Worm (Caenorhabditis elegans) whole organism, young adult: Measurements from ENCODE around the gene srt-32.

ENCODE experiments used
- B0035.1 ChIP-seq: sonication (generic microtip); optimal IDR thresholded peaks from 2 replicates; lab custom pipeline; 2016; ENCODE audit warnings: missing genetic modification characterization, mild to moderate bottlenecking, missing compliant biosample characterization, missing genotype, missing genetic modification reagents
- F23B12.7 ChIP-seq: sonication (generic microtip); optimal IDR thresholded peaks from 2 replicates; lab custom pipeline; 2017; ENCODE audit warnings: missing genetic modification characterization, mild to moderate bottlenecking, missing compliant biosample characterization, antibody characterized with exemption, moderate library complexity; ENCODE audit not compliant: insufficient read depth
- F57C9.4 ChIP-seq: sonication (generic microtip); optimal IDR thresholded peaks from 2 replicates; lab custom pipeline; 2017; ENCODE audit warnings: mild to moderate bottlenecking, missing genetic modification characterization, missing compliant biosample characterization
- T07F8.4 ChIP-seq: sonication (generic microtip); optimal IDR thresholded peaks from 2 replicates; lab custom pipeline; 2016; ENCODE audit warnings: mild to moderate bottlenecking, missing genetic modification characterization, moderate library complexity, missing compliant biosample characterization
- T26A5.8 ChIP-seq: sonication (generic microtip); optimal IDR thresholded peaks from 2 replicates; lab custom pipeline; 2016; ENCODE audit warnings: missing genetic modification characterization, missing compliant biosample characterization
- Y53F4B.3 ChIP-seq: fragments of 200-800 bp; sonication (Bioruptor generic); IDR thresholded peaks from 2 replicates; pipeline ENCODE4 v1.3.6; 2022; ENCODE audit warnings: missing genetic modification reagents, missing genetic modification characterization, missing compliant biosample characterization
- Y67H2A.10 ChIP-seq: fragments of 200-800 bp; sonication (Bioruptor generic); conservative IDR thresholded peaks from 2 replicates; pipeline ENCODE4 v1.3.6; 2022; ENCODE audit warnings: missing genetic modification reagents, missing genetic modification characterization, missing compliant biosample characterization
- ZK185.1 ChIP-seq: sonication (generic microtip); optimal IDR thresholded peaks from 2 replicates; lab custom pipeline; 2016; ENCODE audit warnings: mild to moderate bottlenecking, missing genetic modification characterization, missing compliant biosample characterization; ENCODE audit not compliant: poor library complexity, severe bottlenecking
- ama-1 ChIP-seq, 3 experiments: fragments of 150-350 bp in 1 of 3; sonication (generic microtip) in 2 of 3; optimal IDR thresholded peaks; 2 replicates each; lab custom pipeline; 2014 to 2018; ENCODE audit warnings: missing biosample characterization in 2 of 3, missing genetic modification characterization in 2 of 3, missing genetic modification reagents in 2 of 3
- cebp-2 ChIP-seq: fragments of 200-800 bp; sonication (Bioruptor generic); IDR thresholded peaks from 2 replicates; pipeline ENCODE4 v1.3.6; 2022; ENCODE audit warnings: missing genetic modification characterization, missing compliant biosample characterization
- ceh-27 ChIP-seq: fragments of 200-800 bp; sonication (Bioruptor generic); optimal IDR thresholded peaks from 2 replicates; lab custom pipeline; 2018; ENCODE audit warnings: mild to moderate bottlenecking, missing genetic modification characterization, moderate library complexity, missing compliant biosample characterization
- ceh-40 ChIP-seq: fragments of 200-800 bp; sonication (Bioruptor generic); IDR thresholded peaks from 2 replicates; pipeline ENCODE4 v1.3.6; 2022; ENCODE audit warnings: missing genetic modification characterization, missing compliant biosample characterization
- ceh-79 ChIP-seq: sonication (generic microtip); optimal IDR thresholded peaks from 2 replicates; lab custom pipeline; 2017; ENCODE audit warnings: mild to moderate bottlenecking, missing genetic modification characterization, missing compliant biosample characterization
- ceh-91 ChIP-seq: fragments of 200-800 bp; sonication (Bioruptor generic); IDR thresholded peaks from 2 replicates; pipeline ENCODE4 v1.3.6; 2022; ENCODE audit warnings: missing genetic modification reagents, missing genetic modification characterization, missing compliant biosample characterization
- chd-7 ChIP-seq: sonication (generic microtip); optimal IDR thresholded peaks from 2 replicates; lab custom pipeline; 2016; ENCODE audit warnings: mild to moderate bottlenecking, missing genetic modification characterization, moderate library complexity, missing compliant biosample characterization
- egl-44 ChIP-seq: fragments of 200-800 bp; sonication (Bioruptor generic); IDR thresholded peaks from 2 replicates; pipeline ENCODE4 v1.3.6; 2022; ENCODE audit warnings: missing genetic modification reagents, missing genetic modification characterization, missing compliant biosample characterization
- hlh-26 ChIP-seq: fragments of 200-800 bp; sonication (Bioruptor generic); conservative IDR thresholded peaks from 2 replicates; pipeline ENCODE4 v1.3.6; 2022; ENCODE audit warnings: missing genetic modification reagents, missing genetic modification characterization, missing compliant biosample characterization
- lin-54 ChIP-seq: fragments of 200-800 bp; sonication (Bioruptor generic); optimal IDR thresholded peaks from 2 replicates; lab custom pipeline; 2018; ENCODE audit warnings: mild to moderate bottlenecking, missing genetic modification characterization, missing compliant biosample characterization
- lsl-1 ChIP-seq: fragments of 200-800 bp; sonication (Bioruptor generic); optimal IDR thresholded peaks from 2 replicates; lab custom pipeline; 2018; ENCODE audit warnings: mild to moderate bottlenecking, missing genetic modification characterization, moderate library complexity, missing compliant biosample characterization
- mel-28 ChIP-seq: sonication (generic microtip); optimal IDR thresholded peaks from 2 replicates; lab custom pipeline; 2016; ENCODE audit warnings: borderline replicate concordance, mild to moderate bottlenecking, missing genetic modification characterization, missing compliant biosample characterization
- mes-4 ChIP-seq: sonication (generic microtip); optimal IDR thresholded peaks from 2 replicates; lab custom pipeline; 2016; ENCODE audit warnings: missing genotype, missing genetic modification characterization, missing compliant biosample characterization
- mxl-1 ChIP-seq: sonication (generic microtip); optimal IDR thresholded peaks from 2 replicates; lab custom pipeline; 2016; ENCODE audit warnings: missing genetic modification characterization, missing compliant biosample characterization
- nfya-2 ChIP-seq: fragments of 200-800 bp; sonication (Bioruptor generic); IDR thresholded peaks from 2 replicates; pipeline ENCODE4 v1.3.6; 2022; ENCODE audit warnings: missing genetic modification reagents, missing genetic modification characterization, missing compliant biosample characterization
- nhr-120 ChIP-seq: fragments of 200-800 bp; sonication (Bioruptor generic); IDR thresholded peaks from 2 replicates; pipeline ENCODE4 v1.3.6; 2022; ENCODE audit warnings: missing genetic modification characterization, missing compliant biosample characterization
- nhr-179 ChIP-seq: sonication (generic microtip); optimal IDR thresholded peaks from 2 replicates; lab custom pipeline; 2016; ENCODE audit warnings: mild to moderate bottlenecking, missing genetic modification characterization, missing compliant biosample characterization
- nhr-27 ChIP-seq: fragments of 200-800 bp; sonication (Bioruptor generic); optimal IDR thresholded peaks from 2 replicates; lab custom pipeline; 2018; ENCODE audit warnings: mild to moderate bottlenecking, missing genetic modification characterization, moderate library complexity, missing compliant biosample characterization
- pbrm-1 ChIP-seq: fragments of 200-800 bp; sonication (Bioruptor generic); IDR thresholded peaks from 2 replicates; pipeline ENCODE4 v1.3.6; 2022; ENCODE audit warnings: missing genetic modification reagents, missing genetic modification characterization, missing compliant biosample characterization
- sea-2 ChIP-seq: fragments of 200-800 bp; sonication (Bioruptor generic); IDR thresholded peaks from 2 replicates; pipeline ENCODE4 v1.3.6; 2022; ENCODE audit warnings: missing genetic modification characterization, missing compliant biosample characterization
- snpc-1.1 ChIP-seq: sonication (generic microtip); optimal IDR thresholded peaks from 2 replicates; lab custom pipeline; 2017; ENCODE audit warnings: missing genetic modification characterization, mild to moderate bottlenecking, missing compliant biosample characterization, antibody characterized with exemption, moderate library complexity, missing genotype, missing genetic modification reagents; ENCODE audit not compliant: insufficient read depth
- snpc-1.3 ChIP-seq: sonication (generic microtip); optimal IDR thresholded peaks from 2 replicates; lab custom pipeline; 2017; ENCODE audit warnings: missing genetic modification characterization, mild to moderate bottlenecking, missing compliant biosample characterization, antibody characterized with exemption, moderate library complexity, missing genotype, missing genetic modification reagents; ENCODE audit not compliant: insufficient read depth
- snpc-3.4 ChIP-seq: sonication (generic microtip); optimal IDR thresholded peaks from 2 replicates; lab custom pipeline; 2017; ENCODE audit warnings: missing genetic modification characterization, mild to moderate bottlenecking, missing compliant biosample characterization, antibody characterized with exemption, moderate library complexity, missing genotype, missing genetic modification reagents
- tlf-1 ChIP-seq: fragments of 200-800 bp; sonication (Bioruptor generic); optimal IDR thresholded peaks from 2 replicates; lab custom pipeline; 2018; ENCODE audit warnings: mild to moderate bottlenecking, missing genetic modification characterization, missing compliant biosample characterization
- zim-3 ChIP-seq: sonication (generic microtip); optimal IDR thresholded peaks from 2 replicates; lab custom pipeline; 2017; ENCODE audit warnings: mild to moderate bottlenecking, missing genetic modification characterization, moderate library complexity, missing compliant biosample characterization
- ztf-18 ChIP-seq: sonication (generic microtip); optimal IDR thresholded peaks from 2 replicates; lab custom pipeline; 2016; ENCODE audit warnings: missing genotype, mild to moderate bottlenecking, missing genetic modification characterization, missing compliant biosample characterization
- ztf-26 ChIP-seq: sonication (generic microtip); optimal IDR thresholded peaks from 2 replicates; lab custom pipeline; 2017; ENCODE audit warnings: missing genetic modification characterization, missing compliant biosample characterization
- ztf-28 ChIP-seq: fragments of 200-800 bp; sonication (Bioruptor generic); IDR thresholded peaks from 2 replicates; pipeline ENCODE4 v1.3.6; 2022; ENCODE audit warnings: missing genetic modification reagents, missing genetic modification characterization, missing compliant biosample characterization

srt-32 gene

ce11 chrV:14546569-14546968, 12.8 kb upstream of the srt-32 start, which contains the start of gene C53A5.13:
Gene C53A5.13 (plus strand): TSS chrV:14546869.
- no peak for TF ChIP-seq tlf-1
- TF ChIP-seq Y67H2A.10: no peak
- TF ChIP-seq ztf-18 (tag; lab: Kevin White, UChicago): no peak
- no peak for TF ChIP-seq ztf-28 (GFP tag; lab: Robert Waterston, UW)
- TF ChIP-seq ceh-40: no peak
- TF ChIP-seq T26A5.8 (tag; lab: Kevin White, UChicago): no peak
- TF ChIP-seq Y53F4B.3 (GFP tag; lab: Robert Waterston, UW): no peak
- no peak for TF ChIP-seq ceh-79
- no peak for TF ChIP-seq lsl-1
- no peak for TF ChIP-seq ceh-27 (GFP tag; lab: Kevin White, UChicago)
- TF ChIP-seq B0035.1 (tag; lab: Kevin White, UChicago): no peak
- TF ChIP-seq snpc-1.3 (tag; lab: Kevin White, UChicago): no peak
- TF ChIP-seq mes-4: no peak
- TF ChIP-seq nhr-179 (tag; lab: Kevin White, UChicago): no peak
- no peak for TF ChIP-seq F57C9.4
- no peak for TF ChIP-seq snpc-3.4 (tag; lab: Kevin White, UChicago)
- no peak for TF ChIP-seq T07F8.4 (tag; lab: Kevin White, UChicago)
- no peak for TF ChIP-seq ztf-26
- TF ChIP-seq zim-3 (tag; lab: Kevin White, UChicago): no peak

DNA sequence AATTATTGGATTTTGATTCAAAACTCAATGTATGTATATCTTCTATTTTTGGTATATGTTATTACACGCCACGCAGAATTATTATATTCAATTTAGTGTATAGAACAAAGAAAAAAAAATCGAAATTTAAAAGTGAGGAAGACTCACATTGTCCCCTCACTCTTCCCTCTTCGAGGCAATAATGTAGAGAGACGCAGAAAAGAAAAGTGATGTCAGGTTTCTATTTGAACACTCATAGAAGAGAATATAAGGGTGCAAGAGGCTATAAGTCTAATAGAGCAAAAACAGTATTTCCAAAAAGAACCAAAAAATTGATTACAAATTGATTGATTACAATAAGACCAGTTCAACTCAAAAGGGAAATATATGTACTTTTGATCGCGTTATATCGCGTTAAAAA, 10.9 kb upstream of the srt-32 start:
- TF ChIP-seq nfya-2 (GFP tag; lab: Robert Waterston, UW) (no peak), ama-1 (optimal IDR thresholded peaks at IDR 0.05; lab: Kevin White, UChicago) (no peak), ama-1 (GFP tag; optimal IDR thresholded peaks at IDR 0.05; lab: Kevin White, UChicago) (no peak), nhr-27 (tag; lab: Kevin White, UChicago) (no peak), mel-28 (tag; lab: Kevin White, UChicago) (no peak), snpc-1.1 (tag; lab: Kevin White, UChicago) (no peak), ceh-91 (GFP tag; lab: Robert Waterston, UW) (no peak), nhr-120 (GFP tag; lab: Robert Waterston, UW) (no peak)

DNA sequence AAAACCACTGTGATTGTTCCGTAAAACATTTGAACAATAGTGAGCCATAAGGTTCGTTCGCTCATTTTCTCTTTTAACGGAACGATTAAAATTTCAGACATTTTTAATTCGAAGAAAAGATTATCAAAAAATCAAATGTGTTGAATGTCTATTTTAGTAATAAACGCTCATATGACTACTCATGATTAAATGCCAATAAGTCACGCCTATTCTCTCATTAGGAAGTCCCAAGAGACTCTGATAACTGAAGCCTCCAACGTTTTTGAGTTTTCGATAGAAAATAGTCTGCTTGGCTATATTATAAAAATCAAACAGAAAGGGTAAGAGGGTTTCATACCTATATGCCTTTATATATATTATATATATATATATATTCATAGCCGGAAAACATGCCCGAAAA, 3.2 kb upstream of the srt-32 start, which contains the start of gene srg-47:
Gene srg-47, minus strand, starts transcription at position 101 of the 400 bp plus-strand sequence.
- TF ChIP-seq ceh-40: no peak
- no peak for TF ChIP-seq sea-2
- no peak for TF ChIP-seq ZK185.1 (tag; lab: Kevin White, UChicago)
- TF ChIP-seq cebp-2 (GFP tag; lab: Robert Waterston, UW): no peak
- no peak for TF ChIP-seq egl-44
- TF ChIP-seq lin-54 (GFP tag; lab: Kevin White, UChicago): no peak
- TF ChIP-seq pbrm-1 (GFP tag; lab: Robert Waterston, UW): no peak
- TF ChIP-seq hlh-26 (GFP tag; lab: Robert Waterston, UW): no peak
- TF ChIP-seq F23B12.7 (tag; lab: Kevin White, UChicago): no peak
- TF ChIP-seq chd-7 (tag; lab: Kevin White, UChicago): no peak
- TF ChIP-seq tlf-1: no peak
- no peak for TF ChIP-seq ceh-79
- TF ChIP-seq mxl-1 (tag; lab: Kevin White, UChicago): no peak
